Worm (Caenorhabditis elegans): ENCODE data around the gene C55A6.11.

DNA sequence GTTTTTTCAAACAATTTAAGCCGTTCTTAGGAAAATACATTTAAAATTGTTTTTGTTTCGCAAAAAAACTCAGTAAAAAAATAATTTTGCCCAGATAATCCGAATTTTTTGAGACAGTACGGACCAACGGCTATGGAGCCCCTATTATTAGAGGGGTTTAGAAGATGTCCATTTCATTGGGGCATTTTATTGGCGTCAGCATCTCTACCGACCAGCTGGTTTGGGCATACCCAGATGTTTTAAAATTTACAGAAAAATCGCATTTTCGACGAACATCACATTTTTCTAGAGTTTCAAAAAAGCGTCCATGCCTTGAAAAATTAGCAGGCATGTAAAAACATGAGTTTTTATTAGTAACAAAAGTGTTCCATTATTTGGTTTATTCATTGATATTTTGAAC, 21.0 kb downstream of the C55A6.11 start:
- TF ChIP-seq flt-1 (GFP tag; IDR thresholded peaks at IDR 0.05) (peak; percentile 33; the same call in 1 of the 2 replicates), med-1 (GFP tag; optimal IDR thresholded peaks at IDR 0.05; ENCODE audit: insufficient read depth) (no peak), klf-2 (GFP tag; conservative IDR thresholded peaks at IDR 0.05) (no peak), T22C8.4 (GFP tag; IDR thresholded peaks at IDR 0.05) (no peak), tab-1 (GFP tag; IDR thresholded peaks at IDR 0.05) (no peak)
